Worm (Caenorhabditis elegans): ENCODE results near the gene C17B7.8.
A peak's percentile ranks its signal among the peaks of the same experiment; 100 is the strongest.

Gene C17B7.8

DNA sequence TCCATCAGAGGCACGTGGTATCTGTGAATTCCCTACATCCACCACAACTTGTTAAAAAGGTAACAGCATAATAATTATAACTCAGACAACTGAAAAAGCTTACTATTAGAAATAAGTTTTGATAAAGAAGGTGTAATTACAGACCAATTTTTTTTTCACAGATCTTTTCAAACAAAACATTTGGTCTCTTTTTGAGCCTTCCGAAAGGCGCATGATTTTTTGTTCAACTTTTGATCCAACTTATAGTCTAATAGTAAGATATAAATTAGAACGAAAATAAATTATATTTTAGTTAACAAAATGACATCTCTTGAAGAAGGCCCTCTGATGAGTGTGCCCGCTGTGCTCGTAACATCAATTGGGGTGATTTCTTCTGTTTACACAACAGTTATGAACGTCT lies 15.9 kb downstream of the C17B7.8 start, which contains the start of gene srbc-3:
Gene srbc-3, plus strand, starts transcription at position 301 of the 400 bp plus-strand sequence.
- TF ChIP-seq unc-62 (GFP tag; optimal IDR thresholded peaks at IDR 0.05 in 1 of 2), result peak in 1 of 2 experiments; percentile 67
- TF ChIP-seq unc-62 (tag; optimal IDR thresholded peaks at IDR 0.05), result no peak
- no peak for TF ChIP-seq set-16 (GFP tag; IDR thresholded peaks at IDR 0.05)

ce11 chrV:3301898-3302297 lies 22.2 kb downstream of the C17B7.8 start, which contains the start of gene srbc-1:
TSS of gene srbc-1 (minus strand) at chrV:3301998.
- TF ChIP-seq sdz-12 (GFP tag; optimal IDR thresholded peaks at IDR 0.05), result no peak
- peak; percentile 2 for TF ChIP-seq aha-1 (tag)
- TF ChIP-seq ceh-32 (tag; optimal IDR thresholded peaks at IDR 0.05; ENCODE audit: poor library complexity), result no peak

- TF ChIP-seq madf-5 (GFP tag; IDR thresholded peaks at IDR 0.05) (peak in 1 of 2 experiments; percentile 70; a peak in 1 of 4 replicates), Y5F2A.4 (GFP tag; optimal IDR thresholded peaks at IDR 0.05) (no peak), ceh-44 (GFP tag; IDR thresholded peaks at IDR 0.05) (no peak), unc-62 (GFP tag; optimal IDR thresholded peaks at IDR 0.05 in 1 of 2) (no peak), unc-62 (tag; optimal IDR thresholded peaks at IDR 0.05) (no peak), zfp-2 (tag; optimal IDR thresholded peaks at IDR 0.05) (no peak), nhr-41 (GFP tag; IDR thresholded peaks at IDR 0.05) (no peak), ctbp-1 (GFP tag; IDR thresholded peaks at IDR 0.05) (no peak), dmd-9 (GFP tag; IDR thresholded peaks at IDR 0.05) (no peak)
Measured at ce11 chrV:3299437-3299836, 24.6 kb downstream of the C17B7.8 start.

ce11 chrV:3297764-3298163 lies 26.3 kb downstream of the C17B7.8 start, which contains the start of gene srx-122:
TSS of gene srx-122 (minus strand) at chrV:3297864.
- no peak for TF ChIP-seq unc-39 (tag; optimal IDR thresholded peaks at IDR 0.05)

DNA sequence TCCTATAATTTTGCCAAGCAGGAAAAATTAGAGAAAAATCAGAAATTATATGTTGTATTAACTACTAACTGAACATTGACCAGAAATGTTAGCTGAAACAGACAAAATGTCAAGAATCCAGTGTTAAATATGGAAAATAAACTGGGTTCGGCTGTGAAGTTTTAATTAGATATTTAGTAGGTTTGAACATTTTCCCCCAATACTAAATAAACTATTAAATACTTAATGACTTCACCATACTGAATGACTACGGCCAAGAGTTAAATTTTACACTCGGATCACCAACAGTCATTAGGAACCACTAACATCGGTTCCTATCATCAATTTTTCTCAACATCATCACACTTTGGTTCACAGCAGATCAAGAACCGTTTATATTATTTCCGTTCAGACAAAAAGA lies 28.7 kb downstream of the C17B7.8 start:
- TF ChIP-seq unc-62 (GFP tag; optimal IDR thresholded peaks at IDR 0.05 in 1 of 2), result peak in 1 of 2 experiments; percentile 94
- no peak for TF ChIP-seq unc-62 (tag; optimal IDR thresholded peaks at IDR 0.05)
- no peak for TF ChIP-seq lin-38 (GFP tag; IDR thresholded peaks at IDR 0.05)

DNA sequence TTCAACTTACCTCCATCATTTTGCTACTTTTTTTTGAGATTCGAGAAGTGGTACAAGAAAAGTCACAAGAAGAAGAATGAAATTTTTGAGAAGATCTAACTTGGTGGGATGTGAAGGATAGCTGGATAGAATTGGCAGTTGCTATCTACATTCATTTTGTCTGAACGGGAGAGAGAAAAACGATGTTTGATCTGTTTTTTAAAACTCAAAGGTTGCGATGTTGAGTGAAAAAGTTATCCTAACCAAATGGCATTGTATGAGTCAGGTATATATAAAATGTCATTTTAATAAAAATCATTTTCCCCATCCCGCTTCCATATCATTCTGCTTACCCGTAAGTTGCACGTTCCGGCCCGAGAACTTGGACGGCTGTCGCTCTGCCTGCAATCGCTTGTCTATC lies 34.8 kb downstream of the C17B7.8 start, which contains the start of gene F35F10.6:
Gene F35F10.6, minus strand, starts transcription at position 101 of the 400 bp plus-strand sequence.
- TF ChIP-seq ceh-28 (tag; optimal IDR thresholded peaks at IDR 0.05), result no peak

ce11 chrV:3288134-3288533 lies 35.9 kb downstream of the C17B7.8 start:
- TF ChIP-seq lsy-2 (tag; optimal IDR thresholded peaks at IDR 0.05) (no peak), madf-5 (GFP tag; IDR thresholded peaks at IDR 0.05) (0 out of 4 replicates have a peak, but pooled peaks of 1 of the 2 experiments have one; percentile 13), aha-1 (tag) (peak; percentile 34), ZK546.5 (tag; optimal IDR thresholded peaks at IDR 0.05) (no peak), unc-39 (tag; optimal IDR thresholded peaks at IDR 0.05) (no peak)

- TF ChIP-seq F37D6.2 (tag; optimal IDR thresholded peaks at IDR 0.05) (no peak), pqm-1 (tag; optimal IDR thresholded peaks at IDR 0.05) (no peak), tag-97 (GFP tag; IDR thresholded peaks at IDR 0.05) (no peak), lin-29 (GFP tag; IDR thresholded peaks at IDR 0.05) (no peak), dpl-1 (GFP tag; optimal IDR thresholded peaks at IDR 0.05) (no peak), snpc-4 (tag; optimal IDR thresholded peaks at IDR 0.05) (no peak), Y105C5A.15 (GFP tag; IDR thresholded peaks at IDR 0.05) (no peak), hif-1 (tag; optimal IDR thresholded peaks at IDR 0.05) (no peak)
Measured at ce11 chrV:3287330-3287729, 36.7 kb downstream of the C17B7.8 start, which contains the start of gene F35F10.7. TSS of gene F35F10.7 (minus strand) at chrV:3287430.

Data from whole organism, L4 larva.